Worm (Caenorhabditis elegans) whole organism, L2 larva: ENCODE data around the gene vps-32.1.

Experiments
- aly-2 ChIP-seq: fragments of 150-350 bp; optimal IDR thresholded peaks from 2 replicates; lab custom pipeline; 2014; ENCODE audit warnings: missing biosample characterization, missing genetic modification characterization
- ama-1 ChIP-seq: fragments of 150-350 bp; optimal IDR thresholded peaks from 2 replicates; lab custom pipeline; 2018; ENCODE audit warnings: inconsistent platforms

DNA sequence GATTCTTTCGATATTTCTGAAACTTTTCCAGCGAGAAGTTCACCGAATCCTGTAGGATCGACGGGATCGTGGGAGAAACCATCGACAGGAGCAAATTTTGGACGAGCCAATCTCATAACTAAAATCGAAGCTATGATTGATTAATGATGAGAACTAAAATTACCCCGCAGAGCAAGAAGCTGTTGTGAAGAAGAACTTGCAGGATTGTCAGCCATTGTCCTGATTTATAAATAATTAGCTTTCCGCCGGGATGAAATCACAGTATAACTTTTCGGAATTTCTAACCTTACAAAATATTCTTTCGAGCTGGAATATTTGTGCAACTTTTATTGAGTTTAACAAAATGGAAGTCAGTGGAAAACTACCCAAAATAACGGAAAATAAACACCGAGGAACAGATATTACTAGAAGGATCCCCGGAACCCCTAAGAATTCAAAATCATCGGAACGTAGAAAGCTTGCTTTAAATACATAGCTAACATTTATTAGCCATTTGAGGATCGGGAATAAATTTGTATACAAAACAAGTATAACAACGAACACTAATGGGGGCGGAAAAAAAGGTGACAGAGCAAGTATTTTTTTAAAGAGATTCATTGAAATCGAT, 2.1 kb upstream of the vps-32.1 start, which contains the start of gene C56C10.7:
- TF ChIP-seq ama-1 (peak; percentile 40), aly-2 (tag; lab: Kevin White, UChicago) (no peak)
